Worm (Caenorhabditis elegans) whole organism, late embryonic: ENCODE measurements around the gene nhr-27.

ENCODE experiments used
- C08G9.2 ChIP-seq: sonication (generic microtip); optimal IDR thresholded peaks from 2 replicates; lab custom pipeline; 2016; ENCODE audit warnings: mild to moderate bottlenecking, missing genetic modification characterization, moderate library complexity, missing compliant biosample characterization
- F13H6.1 ChIP-seq: sonication (generic microtip); optimal IDR thresholded peaks from 2 replicates; lab custom pipeline; 2016; ENCODE audit warnings: missing genetic modification characterization, missing compliant biosample characterization
- K02D7.2 ChIP-seq: sonication (generic microtip); optimal IDR thresholded peaks from 2 replicates; lab custom pipeline; 2017; ENCODE audit warnings: mild to moderate bottlenecking, missing genetic modification characterization, missing compliant biosample characterization
- K09A11.1 ChIP-seq: sonication (generic microtip); optimal IDR thresholded peaks from 2 replicates; lab custom pipeline; 2017; ENCODE audit warnings: antibody characterized with exemption, mild to moderate bottlenecking, missing genetic modification characterization, missing compliant biosample characterization; ENCODE audit not compliant: insufficient read depth
- Y22D7AL.16 ChIP-seq: sonication (generic microtip); optimal IDR thresholded peaks from 2 replicates; lab custom pipeline; 2016; ENCODE audit warnings: missing genetic modification characterization, missing compliant biosample characterization
- ama-1 ChIP-seq: fragments of 150-350 bp; optimal IDR thresholded peaks from 2 replicates; lab custom pipeline; 2014
- ceh-14 ChIP-seq: sonication (generic microtip); optimal IDR thresholded peaks from 2 replicates; lab custom pipeline; 2016; ENCODE audit warnings: missing genotype, missing genetic modification characterization, missing compliant biosample characterization
- ceh-2 ChIP-seq: sonication (generic microtip); optimal IDR thresholded peaks from 2 replicates; lab custom pipeline; 2016; ENCODE audit warnings: missing genotype, missing genetic modification characterization, missing compliant biosample characterization
- ceh-22 ChIP-seq: sonication (generic microtip); optimal IDR thresholded peaks from 2 replicates; lab custom pipeline; 2017; ENCODE audit warnings: missing biosample characterization, missing genetic modification characterization
- ceh-24 ChIP-seq: sonication (generic microtip); optimal IDR thresholded peaks from 2 replicates; lab custom pipeline; 2016; ENCODE audit warnings: mild to moderate bottlenecking, missing genetic modification characterization, missing compliant biosample characterization
- ceh-34 ChIP-seq: sonication (generic microtip); optimal IDR thresholded peaks from 2 replicates; lab custom pipeline; 2016; ENCODE audit warnings: mild to moderate bottlenecking, missing genetic modification characterization, missing compliant biosample characterization
- ceh-45 ChIP-seq: fragments of 200-800 bp; sonication (Bioruptor generic); IDR thresholded peaks from 2 replicates; pipeline ENCODE4 v1.3.6; 2022; ENCODE audit warnings: missing genetic modification reagents, missing genetic modification characterization, missing compliant biosample characterization
- ceh-48 ChIP-seq: sonication (generic microtip); optimal IDR thresholded peaks from 2 replicates; lab custom pipeline; 2016; ENCODE audit warnings: missing genetic modification characterization, inconsistent platforms, missing compliant biosample characterization
- ceh-6 ChIP-seq: fragments of 200-800 bp; sonication (Bioruptor generic); optimal IDR thresholded peaks from 2 replicates; lab custom pipeline; 2018; ENCODE audit warnings: mild to moderate bottlenecking, missing genetic modification characterization, missing compliant biosample characterization
- che-1 ChIP-seq: sonication (generic microtip); optimal IDR thresholded peaks from 2 replicates; lab custom pipeline; 2016; ENCODE audit warnings: mild to moderate bottlenecking, missing genetic modification characterization, missing compliant biosample characterization
- dmd-4 ChIP-seq: sonication (generic microtip); optimal IDR thresholded peaks from 2 replicates; lab custom pipeline; 2016; ENCODE audit warnings: borderline replicate concordance, missing genetic modification characterization, missing compliant biosample characterization
- dve-1 ChIP-seq: sonication (generic microtip); optimal IDR thresholded peaks from 2 replicates; lab custom pipeline; 2017; ENCODE audit warnings: antibody characterized with exemption, mild to moderate bottlenecking, missing genetic modification characterization, missing compliant biosample characterization
- elt-4 ChIP-seq: sonication (generic microtip); optimal IDR thresholded peaks from 2 replicates; lab custom pipeline; 2016; ENCODE audit warnings: missing genetic modification characterization, missing compliant biosample characterization
- ets-4 ChIP-seq: sonication (generic microtip); optimal IDR thresholded peaks from 2 replicates; lab custom pipeline; 2016; ENCODE audit warnings: missing genetic modification characterization, missing compliant biosample characterization
- eyg-1 ChIP-seq: sonication (generic microtip); optimal IDR thresholded peaks from 2 replicates; lab custom pipeline; 2016; ENCODE audit warnings: missing genotype, missing genetic modification characterization, missing compliant biosample characterization
- fkh-10 ChIP-seq: fragments of 150-350 bp; optimal IDR thresholded peaks from 2 replicates; lab custom pipeline; 2014; ENCODE audit warnings: missing biosample characterization, missing genetic modification reagents, missing genetic modification characterization
- gmeb-2 ChIP-seq: sonication (generic microtip); optimal IDR thresholded peaks from 2 replicates; lab custom pipeline; 2016; ENCODE audit warnings: missing genetic modification characterization, inconsistent platforms, missing compliant biosample characterization
- hlh-13 ChIP-seq: fragments of 200-800 bp; sonication (Bioruptor generic); optimal IDR thresholded peaks from 2 replicates; lab custom pipeline; 2018; ENCODE audit warnings: mild to moderate bottlenecking, missing genetic modification characterization, missing compliant biosample characterization
- hlh-15 ChIP-seq: sonication (generic microtip); optimal IDR thresholded peaks from 2 replicates; lab custom pipeline; 2016; ENCODE audit warnings: missing genetic modification characterization, missing compliant biosample characterization
- hlh-30 ChIP-seq: sonication (generic microtip); optimal IDR thresholded peaks from 2 replicates; lab custom pipeline; 2017; ENCODE audit warnings: antibody characterized with exemption, missing genetic modification characterization, missing compliant biosample characterization; ENCODE audit not compliant: insufficient read depth
- hlh-6 ChIP-seq: sonication (generic microtip); optimal IDR thresholded peaks from 2 replicates; lab custom pipeline; 2016; ENCODE audit warnings: missing genotype, missing genetic modification characterization, missing compliant biosample characterization
- hlh-8 ChIP-seq: sonication (generic microtip); optimal IDR thresholded peaks from 2 replicates; lab custom pipeline; 2016; ENCODE audit warnings: missing genotype, missing genetic modification characterization, missing compliant biosample characterization
- lim-6 ChIP-seq: sonication (generic microtip); optimal IDR thresholded peaks from 2 replicates; lab custom pipeline; 2016; ENCODE audit warnings: missing genetic modification characterization, missing compliant biosample characterization
- lin-11 ChIP-seq: fragments of 200-800 bp; sonication (Bioruptor generic); optimal IDR thresholded peaks from 2 replicates; lab custom pipeline; 2018; ENCODE audit warnings: mild to moderate bottlenecking, missing genetic modification characterization, missing compliant biosample characterization
- mec-3 ChIP-seq: sonication (generic microtip); optimal IDR thresholded peaks from 2 replicates; lab custom pipeline; 2016; ENCODE audit warnings: borderline replicate concordance, missing genetic modification characterization, missing compliant biosample characterization
- nfya-1 ChIP-seq: sonication (generic microtip); optimal IDR thresholded peaks from 2 replicates; lab custom pipeline; 2017; ENCODE audit warnings: missing genetic modification characterization, mild to moderate bottlenecking, missing compliant biosample characterization, antibody characterized with exemption, moderate library complexity
- nhr-232 ChIP-seq: sonication (generic microtip); optimal IDR thresholded peaks from 2 replicates; lab custom pipeline; 2016; ENCODE audit warnings: missing genetic modification characterization, missing compliant biosample characterization
- pat-9 ChIP-seq: fragments of 200-800 bp; sonication (Bioruptor generic); optimal IDR thresholded peaks from 2 replicates; lab custom pipeline; 2018; ENCODE audit warnings: mild to moderate bottlenecking, missing genetic modification characterization, moderate library complexity, missing compliant biosample characterization
- pax-1 ChIP-seq: fragments of 150-350 bp; optimal IDR thresholded peaks from 2 replicates; lab custom pipeline; 2014; ENCODE audit warnings: missing biosample characterization, missing genetic modification characterization
- pha-2 ChIP-seq: sonication (generic microtip); optimal IDR thresholded peaks from 2 replicates; lab custom pipeline; 2017; ENCODE audit warnings: mild to moderate bottlenecking, missing genetic modification characterization, missing compliant biosample characterization
- pqm-1 ChIP-seq: sonication (generic microtip); optimal IDR thresholded peaks from 2 replicates; lab custom pipeline; 2016; ENCODE audit warnings: missing genetic modification characterization, missing compliant biosample characterization
- pros-1 ChIP-seq: fragments of 150-350 bp; optimal IDR thresholded peaks from 2 replicates; lab custom pipeline; 2014; ENCODE audit warnings: missing biosample characterization, missing genetic modification reagents, missing genetic modification characterization
- ref-2 ChIP-seq: sonication (generic microtip); optimal IDR thresholded peaks from 2 replicates; lab custom pipeline; 2016; ENCODE audit warnings: missing genetic modification characterization, missing compliant biosample characterization
- rnt-1 ChIP-seq: sonication (generic microtip); optimal IDR thresholded peaks from 2 replicates; lab custom pipeline; 2016; ENCODE audit warnings: missing genetic modification characterization, missing compliant biosample characterization
- sox-4 ChIP-seq: sonication (generic microtip); optimal IDR thresholded peaks from 2 replicates; lab custom pipeline; 2017; ENCODE audit warnings: mild to moderate bottlenecking, missing genetic modification characterization, inconsistent platforms, missing compliant biosample characterization
- syd-9 ChIP-seq: sonication (generic microtip); optimal IDR thresholded peaks from 2 replicates; lab custom pipeline; 2016; ENCODE audit warnings: mild to moderate bottlenecking, missing genetic modification characterization, moderate library complexity, missing compliant biosample characterization
- tbx-2 ChIP-seq: sonication (generic microtip); optimal IDR thresholded peaks from 2 replicates; lab custom pipeline; 2016; ENCODE audit warnings: missing genetic modification characterization, missing compliant biosample characterization
- unc-42 ChIP-seq: sonication (generic microtip); optimal IDR thresholded peaks from 2 replicates; lab custom pipeline; 2016; ENCODE audit warnings: missing genotype, missing genetic modification characterization, missing compliant biosample characterization
- unc-55 ChIP-seq: sonication (generic microtip); optimal IDR thresholded peaks from 2 replicates; lab custom pipeline; 2017; ENCODE audit warnings: missing biosample characterization, missing genetic modification reagents, missing genetic modification characterization
- unc-86 ChIP-seq: sonication (generic microtip); optimal IDR thresholded peaks from 2 replicates; lab custom pipeline; 2016; ENCODE audit warnings: missing genetic modification characterization, missing compliant biosample characterization
- ztf-16 ChIP-seq: sonication (generic microtip); optimal IDR thresholded peaks from 2 replicates; lab custom pipeline; 2017; ENCODE audit warnings: missing genetic modification characterization, missing compliant biosample characterization

Gene nhr-27

DNA sequence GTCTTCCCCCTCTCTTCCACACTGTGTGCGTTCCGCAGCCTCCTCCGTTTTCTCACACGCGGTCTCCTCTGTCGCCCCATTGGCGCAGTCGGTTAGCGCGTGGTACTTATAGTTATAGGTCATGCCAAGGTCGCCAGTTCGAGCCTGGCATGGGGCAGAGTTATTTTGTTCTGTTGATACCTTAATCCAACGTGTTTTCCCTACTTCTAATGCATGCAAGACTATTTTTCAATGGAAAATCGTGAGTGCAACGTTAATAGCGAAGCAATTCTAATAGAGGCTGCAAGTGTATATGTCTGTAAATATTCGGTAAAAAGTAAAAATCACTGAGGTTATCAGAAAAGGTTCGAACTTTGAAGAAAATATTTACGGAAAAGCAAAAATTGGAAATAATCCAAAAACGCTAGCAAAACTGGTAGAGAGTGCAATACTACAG, 147.0 kb downstream of the nhr-27 start (continued):
- TF ChIP-seq K02D7.2 (tag; lab: Kevin White, UChicago) (peak; percentile 77), che-1 (tag; lab: Kevin White, UChicago) (peak; percentile 82), ref-2 (tag; lab: Kevin White, UChicago) (peak; percentile 87), pax-1 (tag; lab: Kevin White, UChicago) (no peak), elt-4 (no peak), pqm-1 (tag; lab: Kevin White, UChicago) (no peak), pha-2 (tag; lab: Kevin White, UChicago) (peak; percentile 68), F13H6.1 (tag; lab: Kevin White, UChicago) (peak; percentile 70), unc-86 (peak; percentile 81), nfya-1 (tag; lab: Kevin White, UChicago) (peak; percentile 59), ceh-34 (tag; lab: Kevin White, UChicago) (peak; percentile 81), ztf-16 (tag; lab: Kevin White, UChicago) (peak; percentile 73), hlh-13 (GFP tag; lab: Kevin White, UChicago) (peak; percentile 67), nhr-232 (peak; percentile 81), ceh-45 (GFP tag; lab: Robert Waterston, UW) (no peak), dve-1 (tag; lab: Kevin White, UChicago) (peak; percentile 83), lin-11 (tag; lab: Kevin White, UChicago) (peak; percentile 77), unc-55 (GFP tag; lab: Kevin White, UChicago) (no peak), tbx-2 (peak; percentile 83), lim-6 (no peak), pros-1 (tag; lab: Kevin White, UChicago) (no peak), ama-1 (no peak), sox-4 (tag; lab: Kevin White, UChicago) (peak; percentile 75), rnt-1 (tag; lab: Kevin White, UChicago) (peak; percentile 84), K09A11.1 (tag; lab: Kevin White, UChicago) (peak; percentile 45), ceh-6 (peak; percentile 83), eyg-1 (tag; lab: Kevin White, UChicago) (peak; percentile 36), mec-3 (peak; percentile 1), hlh-30 (tag; lab: Kevin White, UChicago) (peak; percentile 84), ets-4 (tag; lab: Kevin White, UChicago) (peak; percentile 11), unc-42 (tag; lab: Kevin White, UChicago) (peak; percentile 34), ceh-2 (tag; lab: Kevin White, UChicago) (peak; percentile 70), fkh-10 (GFP tag; lab: Kevin White, UChicago) (no peak), ceh-48 (tag; lab: Kevin White, UChicago) (peak; percentile 53), C08G9.2 (tag; lab: Kevin White, UChicago) (peak; percentile 69), ceh-14 (tag; lab: Kevin White, UChicago) (peak; percentile 59), hlh-15 (peak; percentile 24), syd-9 (peak; percentile 72), Y22D7AL.16 (peak; percentile 60), ceh-24 (tag; lab: Kevin White, UChicago) (peak; percentile 43), dmd-4 (peak; percentile 64)

DNA sequence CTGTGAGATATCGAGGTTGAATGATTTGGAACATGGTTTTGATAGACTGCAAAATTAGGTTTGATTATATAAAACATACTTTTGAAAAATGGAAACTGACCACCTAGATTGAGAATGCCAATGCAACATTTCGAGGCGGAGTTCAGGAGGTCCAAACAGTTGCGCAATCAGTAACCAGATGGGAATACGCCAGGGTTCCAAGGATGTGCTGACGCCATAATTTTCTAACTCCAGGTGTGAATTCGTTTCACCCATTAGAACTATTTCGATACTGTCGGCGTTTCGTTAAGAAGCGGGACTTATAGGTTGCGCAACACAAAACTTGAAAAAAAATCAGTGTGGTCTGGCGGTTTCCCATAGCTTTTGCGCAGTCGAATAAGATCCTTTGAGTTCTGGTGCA, 148.3 kb downstream of the nhr-27 start, which contains the start of gene C02B4.3:
TSS of gene C02B4.3 (minus strand) at position 34 of the 400 bp plus-strand sequence.
- TF ChIP-seq pat-9 (tag; lab: Kevin White, UChicago) (no peak), hlh-30 (tag; lab: Kevin White, UChicago) (no peak), pros-1 (tag; lab: Kevin White, UChicago) (no peak), elt-4 (no peak), nfya-1 (tag; lab: Kevin White, UChicago) (no peak), sox-4 (tag; lab: Kevin White, UChicago) (no peak), ceh-22 (tag; lab: Kevin White, UChicago) (no peak), ama-1 (no peak), gmeb-2 (tag; lab: Kevin White, UChicago) (no peak), C08G9.2 (tag; lab: Kevin White, UChicago) (no peak), hlh-6 (no peak), lim-6 (no peak), Y22D7AL.16 (no peak), ceh-2 (tag; lab: Kevin White, UChicago) (no peak), hlh-8 (tag; lab: Kevin White, UChicago) (no peak), pqm-1 (tag; lab: Kevin White, UChicago) (no peak), ceh-45 (GFP tag; lab: Robert Waterston, UW) (no peak), tbx-2 (no peak)
